Worm (Caenorhabditis elegans): ENCODE measurements around the gene nhr-264.

- TF ChIP-seq snpc-4 (tag; optimal IDR thresholded peaks at IDR 0.05) (no peak), blmp-1 (tag; optimal IDR thresholded peaks at IDR 0.05) (no peak)
These were observed 10.9 kb upstream of the nhr-264 start, which contains the start of gene F49C12.5 for ce11 chrIV:9304617-9305016.

Measured in whole organism, mixed stage, embryonic.